Fruit fly (Drosophila melanogaster): ENCODE data around the gene CG7131.

DNA sequence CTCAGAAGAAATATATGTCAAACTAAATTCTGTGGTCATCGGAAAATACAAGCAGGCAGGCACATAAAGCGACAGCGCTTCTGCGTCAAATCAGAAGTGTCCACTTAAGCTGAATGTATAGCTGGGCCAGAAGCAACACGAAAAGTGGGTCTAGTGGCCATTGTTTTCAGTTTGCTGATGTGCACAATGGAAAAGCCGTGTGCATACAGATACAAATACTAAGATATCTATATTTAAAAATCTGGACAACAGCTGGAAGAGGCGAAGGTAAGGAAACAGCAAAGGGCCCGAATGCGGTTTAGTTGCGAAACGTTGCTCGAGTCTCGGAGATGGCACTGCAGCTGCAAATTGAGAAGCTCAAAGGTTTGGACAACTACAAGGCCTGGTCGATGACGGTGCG lies 37.8 kb downstream of the CG7131 start, which contains the start of gene CG18598:
- TF ChIP-seq CG8478 (optimal IDR thresholded peaks at IDR 0.05) (no peak), CTCF (optimal IDR thresholded peaks at IDR 0.05) (no peak)

Measured in S2 (cell line).